Fruit fly (Drosophila melanogaster) whole organism, embryonic: ENCODE results near the gene CG13144.

Source experiments
- Ada2b ChIP-seq: fragments of 200-800 bp; sonication (Bioruptor generic); IDR thresholded peaks from 2 replicates; pipeline ENCODE4 v1.3.6; 2022; ENCODE audit warnings: missing biosample characterization, missing genetic modification characterization
- Adf1 ChIP-seq: fragments of 200-800 bp; sonication (Bioruptor generic); IDR thresholded peaks from 2 replicates; pipeline ENCODE4 v1.3.6; 2022; ENCODE audit warnings: missing biosample characterization, missing genetic modification characterization
- Asciz ChIP-seq: fragments of 200-800 bp; sonication (Bioruptor generic); optimal IDR thresholded peaks from 2 replicates; lab custom pipeline; 2017; ENCODE audit warnings: missing biosample characterization, mild to moderate bottlenecking, missing genetic modification characterization, missing genetic modification reagents
- Atf3 ChIP-seq: fragments of 200-800 bp; sonication (Bioruptor generic); optimal IDR thresholded peaks from 3 replicates; lab custom pipeline; 2016; ENCODE audit warnings: missing biosample characterization, missing genetic modification characterization
- B-H1 ChIP-seq: fragments of 200-800 bp; sonication (Bioruptor generic); IDR thresholded peaks from 3 replicates; pipeline ENCODE4 v1.3.6; 2022; ENCODE audit warnings: missing biosample characterization, missing genetic modification characterization
- Bdp1 ChIP-seq: fragments of 200-800 bp; sonication (Bioruptor generic); optimal IDR thresholded peaks from 3 replicates; lab custom pipeline; 2016; ENCODE audit warnings: missing biosample characterization, missing genetic modification characterization
- BtbVII ChIP-seq: fragments of 200-800 bp; sonication (Bioruptor generic); optimal IDR thresholded peaks from 3 replicates; lab custom pipeline; 2017; ENCODE audit warnings: missing biosample characterization, mild to moderate bottlenecking, missing genetic modification characterization
- Bteb2 ChIP-seq: fragments of 200-800 bp; sonication (Bioruptor generic); optimal IDR thresholded peaks from 2 replicates; lab custom pipeline; 2016; ENCODE audit warnings: missing biosample characterization, missing genetic modification characterization
- C15 ChIP-seq: fragments of 200-800 bp; sonication (Bioruptor generic); IDR thresholded peaks from 3 replicates; pipeline ENCODE4 v1.3.6; 2022; ENCODE audit warnings: missing biosample characterization, missing genetic modification characterization
- CG10462 ChIP-seq: fragments of 200-800 bp; sonication (Bioruptor generic); optimal IDR thresholded peaks from 2 replicates; lab custom pipeline; 2016; ENCODE audit warnings: missing biosample characterization, missing genetic modification characterization
- CG11093 ChIP-seq: fragments of 200-800 bp; sonication (Bioruptor generic); IDR thresholded peaks from 3 replicates; pipeline ENCODE4 v1.3.6; 2022; ENCODE audit warnings: missing biosample characterization, missing genetic modification characterization
- CG11695 ChIP-seq: fragments of 200-800 bp; sonication (Bioruptor generic); IDR thresholded peaks from 3 replicates; pipeline ENCODE4 v1.3.6; 2022; ENCODE audit warnings: missing biosample characterization, missing genetic modification characterization
- CG12391 ChIP-seq: fragments of 200-800 bp; sonication (Bioruptor generic); optimal IDR thresholded peaks from 3 replicates; lab custom pipeline; 2018; ENCODE audit warnings: missing biosample characterization, mild to moderate bottlenecking, missing genetic modification characterization, moderate library complexity
- CG1529 ChIP-seq: fragments of 200-800 bp; sonication (Bioruptor generic); optimal IDR thresholded peaks from 3 replicates; lab custom pipeline; 2018; ENCODE audit warnings: missing biosample characterization, missing genetic modification characterization
- CG15601 ChIP-seq: fragments of 200-800 bp; sonication (Bioruptor generic); optimal IDR thresholded peaks from 3 replicates; lab custom pipeline; 2019; ENCODE audit warnings: missing biosample characterization, mild to moderate bottlenecking, missing genetic modification characterization, moderate library complexity
- CG17361 ChIP-seq: fragments of 200-800 bp; sonication (Bioruptor generic); IDR thresholded peaks from 3 replicates; pipeline ENCODE4 v1.3.6; 2022; ENCODE audit warnings: missing biosample characterization, missing genetic modification characterization
- CG17612 ChIP-seq: fragments of 200-800 bp; sonication (Bioruptor generic); IDR thresholded peaks from 2 replicates; pipeline ENCODE4 v1.3.6; 2022; ENCODE audit warnings: missing biosample characterization, missing genetic modification characterization
- CG2116 ChIP-seq: fragments of 200-800 bp; sonication (Bioruptor generic); optimal IDR thresholded peaks from 3 replicates; lab custom pipeline; 2018; ENCODE audit warnings: missing biosample characterization, mild to moderate bottlenecking, missing genetic modification characterization
- CG2199 ChIP-seq: fragments of 200-800 bp; sonication (Bioruptor generic); IDR thresholded peaks from 3 replicates; pipeline ENCODE4 v1.3.6; 2022; ENCODE audit warnings: missing biosample characterization, missing genetic modification characterization
- CG2202 ChIP-seq: fragments of 200-800 bp; sonication (Bioruptor generic); optimal IDR thresholded peaks from 2 replicates; lab custom pipeline; 2018; ENCODE audit warnings: missing biosample characterization, mild to moderate bottlenecking, missing genetic modification characterization
- CG31441 ChIP-seq: fragments of 200-800 bp; sonication (Bioruptor generic); IDR thresholded peaks from 2 replicates; pipeline ENCODE4 v1.3.6; 2022; ENCODE audit warnings: missing biosample characterization, missing genetic modification characterization
- CG3726 ChIP-seq: fragments of 200-800 bp; sonication (Bioruptor generic); IDR thresholded peaks from 3 replicates; pipeline ENCODE4, ENCODE4 v1.3.6; 2022; ENCODE audit warnings: missing biosample characterization, missing genetic modification characterization
- CG6813 ChIP-seq: fragments of 200-800 bp; sonication (Bioruptor generic); optimal IDR thresholded peaks from 2 replicates; lab custom pipeline; 2017; ENCODE audit warnings: missing biosample characterization, missing genetic modification characterization, mild to moderate bottlenecking, moderate library complexity, missing genetic modification reagents
- CG8089 ChIP-seq: fragments of 200-800 bp; sonication (Bioruptor generic); optimal IDR thresholded peaks from 3 replicates; lab custom pipeline; 2016; ENCODE audit warnings: missing biosample characterization, missing genetic modification characterization
- CG9932 ChIP-seq: fragments of 200-800 bp; sonication (Bioruptor generic); IDR thresholded peaks from 2 replicates; pipeline ENCODE4 v1.3.6; 2022; ENCODE audit warnings: missing biosample characterization, missing genetic modification characterization
- HmgZ ChIP-seq: fragments of 200-800 bp; sonication (Bioruptor generic); optimal IDR thresholded peaks from 2 replicates; lab custom pipeline; 2018; ENCODE audit warnings: missing biosample characterization, mild to moderate bottlenecking, missing genetic modification characterization
- MBD-R2 ChIP-seq: fragments of 200-800 bp; sonication (Bioruptor generic); IDR thresholded peaks from 2 replicates; pipeline ENCODE4 v1.3.6; 2022; ENCODE audit warnings: missing biosample characterization, missing genetic modification characterization
- Mes4 ChIP-seq: fragments of 200-800 bp; sonication (Bioruptor generic); optimal IDR thresholded peaks from 2 replicates; lab custom pipeline; 2016; ENCODE audit warnings: missing biosample characterization, missing genetic modification characterization
- NfI ChIP-seq: fragments of 200-800 bp; sonication (Bioruptor generic); optimal IDR thresholded peaks from 3 replicates; lab custom pipeline; 2018; ENCODE audit warnings: missing biosample characterization, mild to moderate bottlenecking, missing genetic modification characterization, moderate library complexity
- PHDP ChIP-seq: fragments of 200-800 bp; sonication (Bioruptor generic); optimal IDR thresholded peaks from 3 replicates; lab custom pipeline; 2018; ENCODE audit warnings: missing biosample characterization, mild to moderate bottlenecking, missing genetic modification characterization, moderate library complexity
- Side ChIP-seq: fragments of 200-800 bp; sonication (Bioruptor generic); optimal IDR thresholded peaks from 2 replicates; lab custom pipeline; 2016; ENCODE audit warnings: missing biosample characterization, missing genetic modification characterization
- ac ChIP-seq: fragments of 200-800 bp; sonication (Bioruptor generic); optimal IDR thresholded peaks from 3 replicates; lab custom pipeline; 2017; ENCODE audit warnings: missing biosample characterization, mild to moderate bottlenecking, missing genetic modification characterization
- ase ChIP-seq: fragments of 200-800 bp; sonication (Bioruptor generic); IDR thresholded peaks from 3 replicates; pipeline ENCODE4 v1.3.6; 2022; ENCODE audit warnings: missing biosample characterization, missing genetic modification characterization
- ci ChIP-seq: fragments of 200-800 bp; sonication (Bioruptor generic); IDR thresholded peaks from 3 replicates; pipeline ENCODE4 v1.3.6; 2022; ENCODE audit warnings: missing biosample characterization, missing genetic modification characterization
- corto ChIP-seq: fragments of 200-800 bp; sonication (Bioruptor generic); optimal IDR thresholded peaks from 2 replicates; lab custom pipeline; 2016; ENCODE audit warnings: missing biosample characterization, mild to moderate bottlenecking, missing genetic modification characterization, moderate library complexity
- dan ChIP-seq: fragments of 200-800 bp; sonication (Bioruptor generic); IDR thresholded peaks from 2 replicates; pipeline ENCODE4 v1.3.6; 2022; ENCODE audit warnings: missing biosample characterization, missing genetic modification characterization
- dimm ChIP-seq: fragments of 200-800 bp; sonication (Bioruptor generic); IDR thresholded peaks from 2 replicates; pipeline ENCODE4 v1.3.6; 2022; ENCODE audit warnings: missing biosample characterization, missing genetic modification characterization
- esg ChIP-seq: fragments of 200-800 bp; sonication (Bioruptor generic); conservative IDR thresholded peaks from 2 replicates; pipeline ENCODE4 v1.3.6; 2022; ENCODE audit warnings: missing biosample characterization, missing genetic modification characterization
- fu2 ChIP-seq: fragments of 200-800 bp; sonication (Bioruptor generic); optimal IDR thresholded peaks from 2 replicates; lab custom pipeline; 2016; ENCODE audit warnings: missing biosample characterization, missing genetic modification characterization
- gsb ChIP-seq: fragments of 200-800 bp; sonication (Bioruptor generic); IDR thresholded peaks from 2 replicates; pipeline ENCODE4 v1.3.6; 2022; ENCODE audit warnings: missing biosample characterization, missing genetic modification characterization
- jigr1 ChIP-seq: fragments of 200-800 bp; sonication (Bioruptor generic); IDR thresholded peaks from 3 replicates; pipeline ENCODE4 v1.3.6; 2022; ENCODE audit warnings: missing biosample characterization, missing genetic modification characterization
- kay ChIP-seq: fragments of 200-800 bp; sonication (Bioruptor generic); optimal IDR thresholded peaks from 2 replicates; lab custom pipeline; 2016; ENCODE audit warnings: missing biosample characterization, missing genetic modification characterization
- mirr ChIP-seq: fragments of 200-800 bp; sonication (Bioruptor generic); optimal IDR thresholded peaks from 3 replicates; lab custom pipeline; 2018; ENCODE audit warnings: missing biosample characterization, mild to moderate bottlenecking, missing genetic modification characterization
- nau ChIP-seq: fragments of 200-800 bp; sonication (Bioruptor generic); optimal IDR thresholded peaks from 3 replicates; lab custom pipeline; 2017; ENCODE audit warnings: missing biosample characterization, mild to moderate bottlenecking, missing genetic modification characterization, missing genetic modification reagents
- repo ChIP-seq: fragments of 200-800 bp; sonication (Bioruptor generic); optimal IDR thresholded peaks from 2 replicates; lab custom pipeline; 2016; ENCODE audit warnings: missing biosample characterization, missing genetic modification characterization
- sd ChIP-seq: fragments of 200-800 bp; sonication (Bioruptor generic); optimal IDR thresholded peaks from 3 replicates; lab custom pipeline; 2018; ENCODE audit warnings: missing biosample characterization, mild to moderate bottlenecking, missing genetic modification characterization, moderate library complexity
- ssp ChIP-seq: fragments of 200-800 bp; sonication (Bioruptor generic); IDR thresholded peaks from 2 replicates; pipeline ENCODE4 v1.3.6; 2022; ENCODE audit warnings: missing biosample characterization, missing genetic modification characterization
- tll ChIP-seq, 2 experiments: fragments of 200-800 bp in 1 of 2; fragments of >200 bp in 1 of 2; sonication (Bioruptor generic) in 1 of 2; optimal IDR thresholded peaks; 2 replicates each; lab custom pipeline; 2017 to 2019; ENCODE audit warnings: missing biosample characterization in 2 of 2, missing genetic modification characterization in 2 of 2, mild to moderate bottlenecking in 1 of 2, moderate library complexity in 1 of 2
- toy ChIP-seq: fragments of 200-800 bp; sonication (Bioruptor generic); IDR thresholded peaks from 2 replicates; pipeline ENCODE4 v1.3.6; 2022; ENCODE audit warnings: missing biosample characterization, missing genetic modification characterization
- vvl ChIP-seq: fragments of 200-800 bp; sonication (Bioruptor generic); IDR thresholded peaks from 2 replicates; pipeline ENCODE4 v1.3.6; 2022; ENCODE audit warnings: missing biosample characterization, missing genetic modification characterization
- wor ChIP-seq: fragments of 200-800 bp; sonication (Bioruptor generic); IDR thresholded peaks from 2 replicates; pipeline ENCODE4 v1.3.6; 2022; ENCODE audit warnings: missing biosample characterization, missing genetic modification characterization
- yki ChIP-seq: fragments of >200 bp; optimal IDR thresholded peaks from 3 replicates; lab custom pipeline; 2018
- zfh1 ChIP-seq: fragments of 200-800 bp; sonication (Bioruptor generic); IDR thresholded peaks from 3 replicates; pipeline ENCODE4 v1.3.6; 2022; ENCODE audit warnings: missing biosample characterization, missing genetic modification characterization

CG13144 gene

DNA sequence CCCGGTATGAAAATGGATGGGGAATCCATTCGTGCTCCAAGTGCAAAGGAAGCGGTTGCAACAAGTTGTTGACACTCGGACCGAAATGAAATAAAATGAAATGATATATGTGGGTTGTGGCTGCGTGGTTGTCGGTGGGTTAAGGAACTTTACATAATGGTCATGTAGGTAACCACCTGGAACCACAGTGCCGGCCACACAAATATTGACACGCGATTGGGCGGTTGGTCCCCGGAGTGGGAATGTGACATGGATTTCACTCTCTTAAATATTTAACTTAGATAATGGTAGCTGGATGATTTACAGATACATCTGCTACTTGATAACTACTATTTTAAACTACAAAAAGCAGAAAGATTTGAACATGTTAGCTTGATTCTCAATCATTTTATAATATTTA is 13.6 kb upstream of the CG13144 start (continued):
- TF ChIP-seq esg (GFP tag; lab: Robert Waterston, UW) = no peak
- TF ChIP-seq Atf3 (GFP tag; lab: Kevin White, UChicago) = peak; percentile 8
- TF ChIP-seq Ada2b = no peak
- no peak for TF ChIP-seq HmgZ (tag; lab: Kevin White, UChicago)
- no peak for TF ChIP-seq Bdp1 (GFP tag; lab: Kevin White, UChicago)
- TF ChIP-seq CG17612 (GFP tag; lab: Robert Waterston, UW) = no peak
- TF ChIP-seq CG2116 = no peak
- peak; percentile 69 for TF ChIP-seq CG2202 (tag; lab: Kevin White, UChicago)
- no peak for TF ChIP-seq Adf1 (GFP tag; lab: Robert Waterston, UW)
- TF ChIP-seq CG17361 = no peak
- TF ChIP-seq CG11695 = no peak
- no peak for TF ChIP-seq kay
- TF ChIP-seq CG9932 (GFP tag; lab: Robert Waterston, UW) = no peak
- peak; percentile 8 for TF ChIP-seq CG1529
- TF ChIP-seq CG10462 (GFP tag; lab: Kevin White, UChicago) = no peak
- no peak for TF ChIP-seq gsb
- TF ChIP-seq CG8089 (GFP tag; lab: Kevin White, UChicago) = no peak
- no peak for TF ChIP-seq corto (GFP tag; lab: Kevin White, UChicago)
- TF ChIP-seq, all 482 proteins: peak for 77

DNA sequence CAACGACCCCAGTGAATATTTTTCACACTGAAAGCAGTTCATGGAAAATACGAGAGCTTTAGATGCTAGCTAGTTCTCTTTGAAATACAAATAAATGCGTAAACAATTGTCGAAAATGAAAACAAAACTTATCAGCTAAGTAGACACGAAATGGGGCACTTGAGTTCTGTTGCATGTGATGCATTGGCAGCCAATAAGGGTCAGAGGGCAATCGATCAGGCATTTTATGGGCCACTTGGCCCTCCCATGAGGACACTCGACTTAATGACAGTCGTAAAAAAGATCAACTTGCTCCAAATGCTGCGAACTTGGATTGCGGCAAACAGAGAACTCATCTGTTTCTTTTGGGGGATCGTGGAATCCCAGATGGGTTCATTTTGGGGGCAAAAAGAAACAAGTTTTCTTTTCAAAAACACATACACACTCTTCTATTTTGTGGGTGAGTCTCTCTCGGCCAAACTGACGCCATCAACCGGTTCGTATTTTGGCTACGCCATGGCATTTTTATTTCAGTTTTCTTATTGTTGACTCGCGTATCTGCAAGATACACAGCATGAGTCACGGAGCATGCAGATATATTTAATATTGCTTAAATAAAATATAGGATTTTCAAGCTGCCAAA is 12.2 kb upstream of the CG13144 start:
- TF ChIP-seq B-H1 (GFP tag; lab: Robert Waterston, UW) = no peak
- TF ChIP-seq NfI (GFP tag; lab: Kevin White, UChicago) = no peak
- TF ChIP-seq MBD-R2 = no peak
- TF ChIP-seq zfh1 (GFP tag; lab: Robert Waterston, UW) = no peak
- TF ChIP-seq CG15601 = no peak
- TF ChIP-seq Asciz = no peak
- TF ChIP-seq dan (GFP tag; lab: Robert Waterston, UW) = no peak
- TF ChIP-seq BtbVII (GFP tag; lab: Kevin White, UChicago) = peak; percentile 34
- TF ChIP-seq Mes4 (GFP tag; lab: Kevin White, UChicago) = no peak
- no peak for TF ChIP-seq nau (GFP tag; lab: Kevin White, UChicago)
- TF ChIP-seq repo = no peak
- no peak for TF ChIP-seq ase (GFP tag; lab: Robert Waterston, UW)
- no peak for TF ChIP-seq CG31441
- TF ChIP-seq Side = no peak
- no peak for TF ChIP-seq wor
- TF ChIP-seq ssp (GFP tag; lab: Robert Waterston, UW) = no peak
- no peak for TF ChIP-seq jigr1
- TF ChIP-seq yki (lab: Kevin White, UChicago) = no peak
- TF ChIP-seq tll (GFP tag; optimal IDR thresholded peaks at IDR 0.05; lab: Kevin White, UChicago) = no peak
- no peak for TF ChIP-seq CG6813
- TF ChIP-seq toy (GFP tag; lab: Robert Waterston, UW) = no peak
- TF ChIP-seq vvl (GFP tag; lab: Robert Waterston, UW) = no peak
- TF ChIP-seq PHDP (tag; lab: Kevin White, UChicago) = no peak
- TF ChIP-seq sd (tag; lab: Kevin White, UChicago) = peak; percentile 85
- TF ChIP-seq CG12391 (tag; lab: Kevin White, UChicago) = no peak
- no peak for TF ChIP-seq ac (GFP tag; lab: Kevin White, UChicago)
- TF ChIP-seq Bteb2 = no peak
- no peak for TF ChIP-seq mirr (GFP tag; lab: Kevin White, UChicago)
- no peak for TF ChIP-seq fu2 (GFP tag; lab: Kevin White, UChicago)
- TF ChIP-seq dimm (GFP tag; lab: Robert Waterston, UW) = no peak
- TF ChIP-seq CG3726 (GFP tag; lab: Robert Waterston, UW) = no peak
- no peak for TF ChIP-seq CG11093 (GFP tag; lab: Robert Waterston, UW)
- TF ChIP-seq C15 = no peak
- TF ChIP-seq CG2199 = no peak
- no peak for TF ChIP-seq ci
